Worm (Caenorhabditis elegans): Measurements from ENCODE around the gene svh-5.
A peak's percentile ranks its signal among the peaks of the same experiment; 100 is the strongest.

svh-5 gene

ce11 chrX:15385379-15385778, 7.8 kb upstream of the svh-5 start:
- TF ChIP-seq tbx-8 (GFP tag; optimal IDR thresholded peaks at IDR 0.05) (no peak), lsy-2 (tag; optimal IDR thresholded peaks at IDR 0.05) (no peak), ham-2 (GFP tag; optimal IDR thresholded peaks at IDR 0.05) (no peak), sem-2 (GFP tag; optimal IDR thresholded peaks at IDR 0.05) (no peak), nhr-2 (tag; optimal IDR thresholded peaks at IDR 0.05) (no peak)

ce11 chrX:15384090-15384624, 6.5 kb upstream of the svh-5 start:
- TF ChIP-seq nhr-76 (tag; optimal IDR thresholded peaks at IDR 0.05) = no peak
- peak; percentile 44 for TF ChIP-seq elt-1 (tag; optimal IDR thresholded peaks at IDR 0.05; ENCODE audit: borderline replicate concordance, insufficient read depth)
- no peak for TF ChIP-seq sem-2 (GFP tag; optimal IDR thresholded peaks at IDR 0.05)
- no peak for TF ChIP-seq lin-32 (GFP tag; optimal IDR thresholded peaks at IDR 0.05)

ce11 chrX:15382914-15383313, 5.3 kb upstream of the svh-5 start:
- TF ChIP-seq unc-62 (GFP tag; optimal IDR thresholded peaks at IDR 0.05) = no peak
- TF ChIP-seq ceh-83 (GFP tag; optimal IDR thresholded peaks at IDR 0.05) = no peak
- TF ChIP-seq hlh-1 (tag; optimal IDR thresholded peaks at IDR 0.05) = peak; percentile 30
- peak; percentile 54 for TF ChIP-seq zip-8 (tag; optimal IDR thresholded peaks at IDR 0.05)

ce11 chrX:15382256-15382655, 4.6 kb upstream of the svh-5 start:
- peak; percentile 75 for TF ChIP-seq elt-1 (tag; optimal IDR thresholded peaks at IDR 0.05; ENCODE audit: borderline replicate concordance, insufficient read depth)
- TF ChIP-seq zip-8 (tag; optimal IDR thresholded peaks at IDR 0.05) = no peak

- TF ChIP-seq lin-32 (GFP tag; optimal IDR thresholded peaks at IDR 0.05) (no peak), nhr-237 (tag; optimal IDR thresholded peaks at IDR 0.05) (no peak), mls-2 (tag; optimal IDR thresholded peaks at IDR 0.05) (no peak), ceh-39 (tag; optimal IDR thresholded peaks at IDR 0.05) (no peak), nhr-2 (tag; optimal IDR thresholded peaks at IDR 0.05) (no peak), sem-2 (GFP tag; optimal IDR thresholded peaks at IDR 0.05) (no peak), bed-3 (GFP tag; optimal IDR thresholded peaks at IDR 0.05) (no peak), snpc-4 (tag; optimal IDR thresholded peaks at IDR 0.05) (no peak), unc-62 (GFP tag; optimal IDR thresholded peaks at IDR 0.05) (no peak), nhr-12 (tag; optimal IDR thresholded peaks at IDR 0.05) (no peak), ces-1 (GFP tag; optimal IDR thresholded peaks at IDR 0.05) (no peak), ceh-43 (GFP tag; optimal IDR thresholded peaks at IDR 0.05) (no peak), lin-13 (tag; optimal IDR thresholded peaks at IDR 0.05) (no peak), blmp-1 (tag; optimal IDR thresholded peaks at IDR 0.05) (no peak)
These were observed 3.9 kb upstream of the svh-5 start for ce11 chrX:15381486-15381885.

- no peak for TF ChIP-seq hlh-1 (tag; optimal IDR thresholded peaks at IDR 0.05)
- TF ChIP-seq flh-1 (GFP tag; optimal IDR thresholded peaks at IDR 0.05) = no peak
- TF ChIP-seq zip-8 (tag; optimal IDR thresholded peaks at IDR 0.05) = no peak
- no peak for TF ChIP-seq drap-1 (GFP tag; optimal IDR thresholded peaks at IDR 0.05)
- no peak for TF ChIP-seq sem-2 (GFP tag; optimal IDR thresholded peaks at IDR 0.05)
- no peak for TF ChIP-seq nhr-76 (tag; optimal IDR thresholded peaks at IDR 0.05)
- no peak for TF ChIP-seq unc-39 (tag; optimal IDR thresholded peaks at IDR 0.05)
- TF ChIP-seq nhr-12 (tag; optimal IDR thresholded peaks at IDR 0.05) = no peak
- TF ChIP-seq nhr-28 (tag; optimal IDR thresholded peaks at IDR 0.05) = no peak
- no peak for TF ChIP-seq mep-1 (tag; optimal IDR thresholded peaks at IDR 0.05)
- no peak for TF ChIP-seq ces-1 (GFP tag; optimal IDR thresholded peaks at IDR 0.05)
- TF ChIP-seq sptf-1 (tag; optimal IDR thresholded peaks at IDR 0.05) = no peak
- TF ChIP-seq nhr-2 (tag; optimal IDR thresholded peaks at IDR 0.05) = no peak
- no peak for TF ChIP-seq M03D4.4 (tag; optimal IDR thresholded peaks at IDR 0.05)
- no peak for TF ChIP-seq ztf-11 (tag; optimal IDR thresholded peaks at IDR 0.05)
These were observed 2.8 kb upstream of the svh-5 start for ce11 chrX:15380437-15380836.

Measured in whole organism, mixed stage, embryonic.